Worm (Caenorhabditis elegans) whole organism, L2 larva: Measurements from ENCODE around the gene ZK354.8.

Experiments
- crh-2 ChIP-seq: sonication (generic microtip); optimal IDR thresholded peaks from 2 replicates; lab custom pipeline; 2017; ENCODE audit warnings: missing biosample characterization, missing genetic modification characterization
- elt-1 ChIP-seq: fragments of 150-350 bp; optimal IDR thresholded peaks from 2 replicates; lab custom pipeline; 2014; ENCODE audit warnings: missing biosample characterization, missing genetic modification characterization
- lin-39 ChIP-seq: fragments of 150-350 bp; optimal IDR thresholded peaks from 2 replicates; lab custom pipeline; 2014; ENCODE audit warnings: missing biosample characterization, missing genetic modification reagents, missing genetic modification characterization
- lsy-2 ChIP-seq, 2 experiments: fragments of 150-350 bp in 1 of 2; sonication (generic microtip) in 1 of 2; optimal IDR thresholded peaks; 2 replicates each; lab custom pipeline; 2014 to 2017; ENCODE audit warnings: missing biosample characterization in 2 of 2, missing genetic modification characterization in 2 of 2
- nhr-23 ChIP-seq: fragments of 150-350 bp; optimal IDR thresholded peaks from 2 replicates; lab custom pipeline; 2014; ENCODE audit warnings: missing biosample characterization, missing genetic modification reagents, missing genetic modification characterization
- nhr-237 ChIP-seq: fragments of 150-350 bp; optimal IDR thresholded peaks from 2 replicates; lab custom pipeline; 2014; ENCODE audit warnings: missing biosample characterization, missing genetic modification characterization
- nhr-6 ChIP-seq: fragments of 150-350 bp; optimal IDR thresholded peaks from 2 replicates; lab custom pipeline; 2014; ENCODE audit warnings: missing biosample characterization, missing genetic modification characterization
- sma-3 ChIP-seq: sonication (generic microtip); optimal IDR thresholded peaks from 2 replicates; lab custom pipeline; 2016; ENCODE audit warnings: missing genetic modification reagents, missing genetic modification characterization, missing compliant biosample characterization
- unc-39 ChIP-seq: fragments of 150-350 bp; optimal IDR thresholded peaks from 2 replicates; lab custom pipeline; 2014; ENCODE audit warnings: missing biosample characterization, missing genetic modification characterization
- unc-55 ChIP-seq: fragments of 150-350 bp; sonication (generic microtip); optimal IDR thresholded peaks from 3 replicates; lab custom pipeline; 2014; ENCODE audit warnings: missing biosample characterization, missing genetic modification reagents, missing genetic modification characterization
- ztf-4 ChIP-seq: fragments of 150-350 bp; optimal IDR thresholded peaks from 2 replicates; lab custom pipeline; 2014; ENCODE audit warnings: missing biosample characterization, missing genetic modification characterization

DNA sequence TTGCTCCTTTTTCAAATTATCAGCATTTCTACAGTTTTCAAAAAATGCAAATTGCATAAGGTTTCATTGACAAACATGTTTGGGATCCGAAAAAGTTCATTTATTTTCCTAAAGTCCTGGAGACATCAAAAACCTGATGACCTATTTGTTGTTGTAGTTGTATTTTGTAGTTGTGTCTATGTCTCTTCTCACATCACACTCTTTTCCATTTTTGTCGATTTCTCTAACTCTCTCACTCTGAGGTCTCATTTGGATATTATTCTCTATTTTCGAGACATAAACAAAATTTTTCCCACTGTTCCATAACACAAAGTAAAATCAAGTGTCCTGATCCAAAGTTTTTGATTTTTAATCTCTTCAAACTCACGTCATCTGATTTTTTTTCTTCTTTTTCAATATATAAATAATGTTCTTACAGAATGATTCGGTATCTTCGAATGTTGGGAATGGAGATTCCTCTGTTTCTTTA, 12.9 kb upstream of the ZK354.8 start, which contains the start of gene slc-46A:
- TF ChIP-seq lin-39 (tag; lab: Kevin White, UChicago) (no peak), nhr-6 (tag; lab: Kevin White, UChicago) (no peak), sma-3 (GFP tag; lab: Kevin White, UChicago) (no peak), nhr-237 (tag; lab: Kevin White, UChicago) (no peak), nhr-23 (tag; lab: Kevin White, UChicago) (no peak), unc-39 (tag; lab: Kevin White, UChicago) (no peak), elt-1 (tag; lab: Kevin White, UChicago) (no peak), lsy-2 (tag; optimal IDR thresholded peaks at IDR 0.05; lab: Kevin White, UChicago) (no peak), ztf-4 (tag; lab: Kevin White, UChicago) (no peak), unc-55 (GFP tag; lab: Kevin White, UChicago) (peak; percentile 26), crh-2 (tag; lab: Kevin White, UChicago) (no peak)
